Worm (Caenorhabditis elegans) whole organism, late embryonic: ENCODE data around the gene sre-32.

Experiments used
- C08G9.2 ChIP-seq: sonication (generic microtip); optimal IDR thresholded peaks from 2 replicates; lab custom pipeline; 2016; ENCODE audit warnings: mild to moderate bottlenecking, missing genetic modification characterization, moderate library complexity, missing compliant biosample characterization
- F13H6.1 ChIP-seq: sonication (generic microtip); optimal IDR thresholded peaks from 2 replicates; lab custom pipeline; 2016; ENCODE audit warnings: missing genetic modification characterization, missing compliant biosample characterization
- K02D7.2 ChIP-seq: sonication (generic microtip); optimal IDR thresholded peaks from 2 replicates; lab custom pipeline; 2017; ENCODE audit warnings: mild to moderate bottlenecking, missing genetic modification characterization, missing compliant biosample characterization
- ama-1 ChIP-seq: fragments of 150-350 bp; optimal IDR thresholded peaks from 2 replicates; lab custom pipeline; 2014
- ceh-14 ChIP-seq: sonication (generic microtip); optimal IDR thresholded peaks from 2 replicates; lab custom pipeline; 2016; ENCODE audit warnings: missing genotype, missing genetic modification characterization, missing compliant biosample characterization
- ceh-18 ChIP-seq: sonication (generic microtip); optimal IDR thresholded peaks from 2 replicates; lab custom pipeline; 2016; ENCODE audit warnings: missing genetic modification characterization, missing compliant biosample characterization
- ceh-19 ChIP-seq: fragments of 200-800 bp; sonication (Bioruptor generic); optimal IDR thresholded peaks from 2 replicates; lab custom pipeline; 2018; ENCODE audit warnings: mild to moderate bottlenecking, missing genetic modification characterization, missing compliant biosample characterization
- ceh-30 ChIP-seq: fragments of 150-350 bp; optimal IDR thresholded peaks from 2 replicates; lab custom pipeline; 2014; ENCODE audit warnings: missing biosample characterization, missing genetic modification characterization
- ceh-31 ChIP-seq: sonication (generic microtip); optimal IDR thresholded peaks from 2 replicates; lab custom pipeline; 2016; ENCODE audit warnings: missing genetic modification characterization, missing compliant biosample characterization
- ceh-48 ChIP-seq: sonication (generic microtip); optimal IDR thresholded peaks from 2 replicates; lab custom pipeline; 2016; ENCODE audit warnings: missing genetic modification characterization, inconsistent platforms, missing compliant biosample characterization
- che-1 ChIP-seq: sonication (generic microtip); optimal IDR thresholded peaks from 2 replicates; lab custom pipeline; 2016; ENCODE audit warnings: mild to moderate bottlenecking, missing genetic modification characterization, missing compliant biosample characterization
- dmd-4 ChIP-seq: sonication (generic microtip); optimal IDR thresholded peaks from 2 replicates; lab custom pipeline; 2016; ENCODE audit warnings: borderline replicate concordance, missing genetic modification characterization, missing compliant biosample characterization
- elt-2 ChIP-seq: sonication (generic microtip); optimal IDR thresholded peaks from 2 replicates; lab custom pipeline; 2016; ENCODE audit warnings: missing genetic modification reagents, missing genetic modification characterization, missing compliant biosample characterization
- elt-4 ChIP-seq: sonication (generic microtip); optimal IDR thresholded peaks from 2 replicates; lab custom pipeline; 2016; ENCODE audit warnings: missing genetic modification characterization, missing compliant biosample characterization
- ets-4 ChIP-seq: sonication (generic microtip); optimal IDR thresholded peaks from 2 replicates; lab custom pipeline; 2016; ENCODE audit warnings: missing genetic modification characterization, missing compliant biosample characterization
- fkh-10 ChIP-seq: fragments of 150-350 bp; optimal IDR thresholded peaks from 2 replicates; lab custom pipeline; 2014; ENCODE audit warnings: missing biosample characterization, missing genetic modification reagents, missing genetic modification characterization
- fkh-6 ChIP-seq: sonication (generic microtip); optimal IDR thresholded peaks from 2 replicates; lab custom pipeline; 2016; ENCODE audit warnings: missing genetic modification characterization, missing compliant biosample characterization
- hlh-15 ChIP-seq: sonication (generic microtip); optimal IDR thresholded peaks from 2 replicates; lab custom pipeline; 2016; ENCODE audit warnings: missing genetic modification characterization, missing compliant biosample characterization
- hlh-30 ChIP-seq: sonication (generic microtip); optimal IDR thresholded peaks from 2 replicates; lab custom pipeline; 2017; ENCODE audit warnings: antibody characterized with exemption, missing genetic modification characterization, missing compliant biosample characterization; ENCODE audit not compliant: insufficient read depth
- hlh-6 ChIP-seq: sonication (generic microtip); optimal IDR thresholded peaks from 2 replicates; lab custom pipeline; 2016; ENCODE audit warnings: missing genotype, missing genetic modification characterization, missing compliant biosample characterization
- hlh-8 ChIP-seq: sonication (generic microtip); optimal IDR thresholded peaks from 2 replicates; lab custom pipeline; 2016; ENCODE audit warnings: missing genotype, missing genetic modification characterization, missing compliant biosample characterization
- mec-3 ChIP-seq: sonication (generic microtip); optimal IDR thresholded peaks from 2 replicates; lab custom pipeline; 2016; ENCODE audit warnings: borderline replicate concordance, missing genetic modification characterization, missing compliant biosample characterization
- nfya-1 ChIP-seq: sonication (generic microtip); optimal IDR thresholded peaks from 2 replicates; lab custom pipeline; 2017; ENCODE audit warnings: missing genetic modification characterization, mild to moderate bottlenecking, missing compliant biosample characterization, antibody characterized with exemption, moderate library complexity
- nhr-11 ChIP-seq: fragments of 150-350 bp; optimal IDR thresholded peaks from 2 replicates; lab custom pipeline; 2014; ENCODE audit warnings: missing biosample characterization, missing genetic modification characterization
- odd-2 ChIP-seq: sonication (generic microtip); optimal IDR thresholded peaks from 2 replicates; lab custom pipeline; 2017; ENCODE audit warnings: antibody characterized with exemption, mild to moderate bottlenecking, missing genetic modification characterization, missing compliant biosample characterization
- pat-9 ChIP-seq: fragments of 200-800 bp; sonication (Bioruptor generic); optimal IDR thresholded peaks from 2 replicates; lab custom pipeline; 2018; ENCODE audit warnings: mild to moderate bottlenecking, missing genetic modification characterization, moderate library complexity, missing compliant biosample characterization
- pax-1 ChIP-seq: fragments of 150-350 bp; optimal IDR thresholded peaks from 2 replicates; lab custom pipeline; 2014; ENCODE audit warnings: missing biosample characterization, missing genetic modification characterization
- pha-2 ChIP-seq: sonication (generic microtip); optimal IDR thresholded peaks from 2 replicates; lab custom pipeline; 2017; ENCODE audit warnings: mild to moderate bottlenecking, missing genetic modification characterization, missing compliant biosample characterization
- pros-1 ChIP-seq: fragments of 150-350 bp; optimal IDR thresholded peaks from 2 replicates; lab custom pipeline; 2014; ENCODE audit warnings: missing biosample characterization, missing genetic modification reagents, missing genetic modification characterization
- sdc-2 ChIP-seq: sonication (generic microtip); optimal IDR thresholded peaks from 2 replicates; lab custom pipeline; 2016; ENCODE audit warnings: missing genotype, missing genetic modification characterization, missing compliant biosample characterization
- sox-2 ChIP-seq: fragments of 200-800 bp; sonication (Bioruptor generic); IDR thresholded peaks from 2 replicates; pipeline ENCODE4 v1.3.6; 2022; ENCODE audit warnings: missing genetic modification reagents, missing genetic modification characterization, missing compliant biosample characterization
- sox-4 ChIP-seq: sonication (generic microtip); optimal IDR thresholded peaks from 2 replicates; lab custom pipeline; 2017; ENCODE audit warnings: mild to moderate bottlenecking, missing genetic modification characterization, inconsistent platforms, missing compliant biosample characterization
- tbx-7 ChIP-seq: sonication (generic microtip); optimal IDR thresholded peaks from 2 replicates; lab custom pipeline; 2016; ENCODE audit warnings: missing genotype, missing genetic modification characterization, missing compliant biosample characterization
- ttx-3 ChIP-seq: sonication (generic microtip); optimal IDR thresholded peaks from 2 replicates; lab custom pipeline; 2016; ENCODE audit warnings: missing genetic modification reagents, missing genetic modification characterization, missing compliant biosample characterization
- unc-55 ChIP-seq: sonication (generic microtip); optimal IDR thresholded peaks from 2 replicates; lab custom pipeline; 2017; ENCODE audit warnings: missing biosample characterization, missing genetic modification reagents, missing genetic modification characterization
- zip-5 ChIP-seq: sonication (generic microtip); optimal IDR thresholded peaks from 2 replicates; lab custom pipeline; 2016; ENCODE audit warnings: missing genetic modification characterization, missing compliant biosample characterization

sre-32 gene

ce11 chrII:12435202-12435872 lies 21.2 kb downstream of the sre-32 start:
- TF ChIP-seq F13H6.1 (tag; lab: Kevin White, UChicago) (no peak), odd-2 (no peak), ama-1 (no peak), fkh-6 (tag; lab: Kevin White, UChicago) (no peak), hlh-8 (tag; lab: Kevin White, UChicago) (no peak), ceh-19 (no peak), ceh-48 (tag; lab: Kevin White, UChicago) (no peak), C08G9.2 (tag; lab: Kevin White, UChicago) (no peak), ttx-3 (tag; lab: Kevin White, UChicago) (no peak), ceh-14 (tag; lab: Kevin White, UChicago) (no peak), sox-2 (GFP tag; lab: Robert Waterston, UW) (no peak), nfya-1 (tag; lab: Kevin White, UChicago) (no peak), ceh-30 (tag; lab: Kevin White, UChicago) (no peak), zip-5 (tag; lab: Kevin White, UChicago) (no peak)

ce11 chrII:12432356-12432755 lies 24.2 kb downstream of the sre-32 start, which contains the start of gene dct-12:
Gene dct-12 (minus strand): TSS chrII:12432456.
- no peak for TF ChIP-seq che-1
- no peak for TF ChIP-seq hlh-6 (tag; lab: Kevin White, UChicago)
- TF ChIP-seq nhr-11 = no peak
- TF ChIP-seq elt-4 (tag; lab: Kevin White, UChicago) = no peak
- TF ChIP-seq elt-2 (tag; lab: Kevin White, UChicago) = no peak
- no peak for TF ChIP-seq pha-2 (tag; lab: Kevin White, UChicago)
- TF ChIP-seq hlh-30 (tag; lab: Kevin White, UChicago) = no peak
- TF ChIP-seq tbx-7 (tag; lab: Kevin White, UChicago) = no peak
- TF ChIP-seq pros-1 (tag; lab: Kevin White, UChicago) = no peak
- TF ChIP-seq K02D7.2 (tag; lab: Kevin White, UChicago) = no peak
- no peak for TF ChIP-seq fkh-10 (GFP tag; lab: Kevin White, UChicago)
- no peak for TF ChIP-seq ets-4 (tag; lab: Kevin White, UChicago)
- TF ChIP-seq sox-2 (GFP tag; lab: Robert Waterston, UW) = no peak
- no peak for TF ChIP-seq sox-4 (tag; lab: Kevin White, UChicago)
- no peak for TF ChIP-seq F13H6.1 (tag; lab: Kevin White, UChicago)
- no peak for TF ChIP-seq C08G9.2 (tag; lab: Kevin White, UChicago)
- no peak for TF ChIP-seq ceh-18
- no peak for TF ChIP-seq hlh-15
- TF ChIP-seq pax-1 = no peak

ce11 chrII:12429743-12430142 lies 26.8 kb downstream of the sre-32 start, which contains the start of gene Y57A10C.8:
Gene Y57A10C.8 (minus strand): TSS chrII:12429843.
- TF ChIP-seq unc-55 (GFP tag; lab: Kevin White, UChicago) (no peak), hlh-30 (tag; lab: Kevin White, UChicago) (no peak), sdc-2 (tag; lab: Kevin White, UChicago) (no peak), ceh-30 (tag; lab: Kevin White, UChicago) (no peak), ceh-31 (tag; lab: Kevin White, UChicago) (no peak), mec-3 (tag; lab: Kevin White, UChicago) (no peak), F13H6.1 (tag; lab: Kevin White, UChicago) (no peak), sox-4 (tag; lab: Kevin White, UChicago) (no peak), pat-9 (tag; lab: Kevin White, UChicago) (no peak), dmd-4 (tag; lab: Kevin White, UChicago) (no peak)
